Worm (Caenorhabditis elegans): ENCODE results near the gene ZK813.4.

ZK813.4 gene

DNA sequence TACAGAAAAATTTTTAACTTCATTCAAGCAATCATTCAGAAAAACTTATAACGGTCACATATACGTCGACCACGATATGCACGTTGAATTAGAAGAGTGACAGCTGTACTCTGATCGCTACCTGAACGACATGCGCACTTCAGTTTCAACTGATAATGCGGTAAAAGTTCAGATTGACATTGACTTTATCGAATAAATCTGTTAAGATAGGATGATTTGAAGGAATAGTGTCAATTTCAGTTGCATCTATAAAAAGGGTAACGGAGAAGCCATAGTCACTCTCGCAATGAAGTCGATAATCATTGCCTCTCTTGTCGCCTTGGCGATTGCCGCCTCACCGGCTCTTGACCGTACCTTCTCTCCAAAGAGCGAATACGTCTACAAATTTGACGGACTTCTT is 26.7 kb downstream of the ZK813.4 start, which contains the start of gene vit-5 (continued):
- TF ChIP-seq akir-1 (GFP tag; optimal IDR thresholded peaks at IDR 0.05) (no peak), gei-17 (GFP tag; optimal IDR thresholded peaks at IDR 0.05) (no peak), F39B2.1 (GFP tag; IDR thresholded peaks at IDR 0.05) (no peak), cebp-1 (GFP tag; IDR thresholded peaks at IDR 0.05) (no peak), cebp-1 (tag; optimal IDR thresholded peaks at IDR 0.05) (no peak), mel-28 (tag; optimal IDR thresholded peaks at IDR 0.05; ENCODE audit: borderline replicate concordance) (no peak), atf-7 (tag; optimal IDR thresholded peaks at IDR 0.05) (peak; percentile 66), D2030.7 (GFP tag; IDR thresholded peaks at IDR 0.05) (no peak), snpc-1.3 (tag; optimal IDR thresholded peaks at IDR 0.05; ENCODE audit: insufficient read depth) (no peak), mcd-1 (GFP tag; IDR thresholded peaks at IDR 0.05) (no peak; the same call in 1 of the 2 replicates), somi-1 (GFP tag; optimal IDR thresholded peaks at IDR 0.05) (no peak)

DNA sequence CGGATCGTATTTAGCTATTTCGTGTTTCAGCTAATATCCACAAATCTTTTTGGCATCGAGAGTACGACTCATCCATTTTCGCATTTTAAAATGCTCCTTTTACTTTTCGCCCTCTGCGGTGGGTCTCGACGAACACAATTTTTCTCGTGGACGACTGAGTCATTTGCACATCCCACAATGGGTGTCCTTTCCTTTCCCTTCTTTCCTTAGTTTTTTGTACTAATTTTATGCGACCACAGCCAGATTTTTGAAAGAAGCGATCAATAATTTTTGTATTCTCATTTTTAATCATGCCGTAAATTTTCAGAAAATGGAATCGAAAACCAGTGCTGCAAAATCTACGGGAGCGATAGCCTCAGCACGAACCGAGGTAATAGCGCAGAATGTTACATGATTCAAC is 28.2 kb downstream of the ZK813.4 start, which contains the start of gene C04F6.9:
Gene C04F6.9 (plus strand): TSS at position 301 of the 400 bp plus-strand sequence.
- no peak for TF ChIP-seq tbx-9 (tag; optimal IDR thresholded peaks at IDR 0.05; ENCODE audit: borderline replicate concordance)

DNA sequence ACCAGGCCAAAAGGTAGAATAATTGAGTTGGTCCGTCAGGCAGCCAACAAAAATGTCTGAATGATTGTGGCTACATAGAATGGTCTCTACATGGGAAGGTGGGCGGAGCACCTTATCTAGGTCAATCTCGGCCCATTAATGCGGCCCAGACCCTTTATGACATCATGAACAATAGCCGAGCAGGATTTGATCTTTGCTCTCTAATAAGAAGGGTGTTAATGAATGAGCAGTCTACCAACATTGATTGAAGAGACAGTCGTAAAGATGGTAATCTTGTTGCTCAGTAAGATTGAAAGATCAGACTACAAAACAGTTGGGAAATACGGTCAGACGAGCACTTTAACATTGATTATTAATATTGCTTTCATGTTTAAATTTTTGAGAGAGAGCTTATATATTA is 29.5 kb downstream of the ZK813.4 start:
- TF ChIP-seq nfya-2 (GFP tag; IDR thresholded peaks at IDR 0.05) = no peak
- no peak for TF ChIP-seq ccch-3 (GFP tag; optimal IDR thresholded peaks at IDR 0.05)
- no peak for TF ChIP-seq nhr-120 (GFP tag; IDR thresholded peaks at IDR 0.05)
- no peak for TF ChIP-seq pbrm-1 (GFP tag; IDR thresholded peaks at IDR 0.05)
- TF ChIP-seq tbp1 (GFP tag; optimal IDR thresholded peaks at IDR 0.05) = no peak
- no peak for TF ChIP-seq ztf-3 (GFP tag; optimal IDR thresholded peaks at IDR 0.05)
- TF ChIP-seq sdz-38 (tag; optimal IDR thresholded peaks at IDR 0.05) = no peak
- TF ChIP-seq F55B11.4 (tag; optimal IDR thresholded peaks at IDR 0.05; ENCODE audit: borderline replicate concordance, insufficient read depth) = no peak
- no peak for TF ChIP-seq T07F8.4 (tag; optimal IDR thresholded peaks at IDR 0.05)
- no peak for TF ChIP-seq bed-2 (GFP tag; IDR thresholded peaks at IDR 0.05)
- no peak for TF ChIP-seq somi-1 (GFP tag; optimal IDR thresholded peaks at IDR 0.05)
- TF ChIP-seq let-607 (tag; optimal IDR thresholded peaks at IDR 0.05) = no peak
- no peak for TF ChIP-seq die-1 (tag; optimal IDR thresholded peaks at IDR 0.05)

ce11 chrX:3399917-3400316 is 30.0 kb downstream of the ZK813.4 start, which contains the start of gene cht-1:
cht-1 (minus strand) TSS chrX:3400017.
- TF ChIP-seq nhr-80 (tag; optimal IDR thresholded peaks at IDR 0.05) (no peak), snpc-3.4 (tag; optimal IDR thresholded peaks at IDR 0.05) (no peak), F52B5.7 (tag; optimal IDR thresholded peaks at IDR 0.05) (no peak), attf-6 (GFP tag; IDR thresholded peaks at IDR 0.05) (no peak), repo-1 (tag; optimal IDR thresholded peaks at IDR 0.05) (no peak), fkh-3 (tag; optimal IDR thresholded peaks at IDR 0.05) (no peak), F49E8.2 (tag; optimal IDR thresholded peaks at IDR 0.05; ENCODE audit: insufficient read depth) (no peak), F22D6.2 (tag; optimal IDR thresholded peaks at IDR 0.05) (no peak), F23B12.7 (tag; optimal IDR thresholded peaks at IDR 0.05; ENCODE audit: insufficient read depth) (no peak), somi-1 (GFP tag; optimal IDR thresholded peaks at IDR 0.05) (no peak), F33H1.4 (GFP tag; IDR thresholded peaks at IDR 0.05) (no peak), Y79H2A.3 (GFP tag; conservative IDR thresholded peaks at IDR 0.05) (no peak), him-1 (tag; optimal IDR thresholded peaks at IDR 0.05) (no peak), F10E7.11 (tag; optimal IDR thresholded peaks at IDR 0.05) (no peak), rec-8 (tag; optimal IDR thresholded peaks at IDR 0.05) (no peak), ztf-22 (GFP tag; optimal IDR thresholded peaks at IDR 0.05) (no peak), egl-44 (GFP tag; IDR thresholded peaks at IDR 0.05) (no peak), ztf-28 (GFP tag; IDR thresholded peaks at IDR 0.05) (no peak)

Measured in whole organism, young adult.